Worm (Caenorhabditis elegans): ENCODE data around the gene K08E5.1.

The K08E5.1 gene

ce11 chrIII:10118818-10119217 lies 27.8 kb downstream of the K08E5.1 start, which contains the start of gene ZK1128.3:
ZK1128.3 (minus strand) TSS chrIII:10118918.
- no peak for TF ChIP-seq pag-3 (tag; optimal IDR thresholded peaks at IDR 0.05; ENCODE audit: borderline replicate concordance, insufficient read depth)
- TF ChIP-seq nhr-77 (tag; optimal IDR thresholded peaks at IDR 0.05) = no peak
- TF ChIP-seq ama-1 (optimal IDR thresholded peaks at IDR 0.05) = no peak
- TF ChIP-seq mdl-1 (tag; optimal IDR thresholded peaks at IDR 0.05) = no peak
- no peak for TF ChIP-seq nhr-20 (tag; optimal IDR thresholded peaks at IDR 0.05)
- no peak for TF ChIP-seq ces-1 (GFP tag; optimal IDR thresholded peaks at IDR 0.05)
- TF ChIP-seq tlp-1 (tag; optimal IDR thresholded peaks at IDR 0.05) = no peak
- no peak for TF ChIP-seq skn-1 (tag; optimal IDR thresholded peaks at IDR 0.05)
- no peak for TF ChIP-seq pqm-1 (tag; optimal IDR thresholded peaks at IDR 0.05)
- no peak for TF ChIP-seq F16B12.6 (tag; optimal IDR thresholded peaks at IDR 0.05)
- TF ChIP-seq isw-1 (GFP tag; IDR thresholded peaks at IDR 0.05) = no peak
- TF ChIP-seq C34B4.2 (tag; optimal IDR thresholded peaks at IDR 0.05) = no peak
- TF ChIP-seq snpc-4 (tag; optimal IDR thresholded peaks at IDR 0.05) = no peak
- no peak for TF ChIP-seq elt-2 (tag; optimal IDR thresholded peaks at IDR 0.05)
- TF ChIP-seq unc-62 (GFP tag; optimal IDR thresholded peaks at IDR 0.05) = no peak
- TF ChIP-seq C16A3.4 (tag; optimal IDR thresholded peaks at IDR 0.05) = no peak
- TF ChIP-seq hlh-17 (GFP tag; optimal IDR thresholded peaks at IDR 0.05; ENCODE audit: borderline replicate concordance) = no peak
- TF ChIP-seq zip-4 (GFP tag; optimal IDR thresholded peaks at IDR 0.05) = no peak
- no peak for TF ChIP-seq xbp-1 (tag; optimal IDR thresholded peaks at IDR 0.05)
- TF ChIP-seq aha-1 (tag; optimal IDR thresholded peaks at IDR 0.05) = no peak

DNA sequence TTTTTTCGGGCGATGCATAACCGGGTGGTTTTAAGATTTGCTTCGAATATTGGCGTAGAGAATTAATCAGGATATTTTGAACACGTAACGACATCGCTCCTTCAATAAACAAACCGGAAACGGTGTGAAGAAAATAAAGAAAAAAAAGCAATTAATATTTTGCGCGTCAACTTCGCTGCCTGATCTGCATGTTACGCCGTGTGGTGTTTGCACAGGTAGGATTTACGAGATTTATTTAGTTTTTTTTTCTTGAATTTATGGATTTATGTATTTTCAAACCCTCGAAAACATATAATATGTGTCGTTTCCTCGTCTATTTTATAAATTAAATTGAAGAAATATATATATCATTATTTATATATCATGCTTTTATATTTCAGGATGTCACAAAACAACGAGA lies 31.9 kb downstream of the K08E5.1 start, which contains the start of the genes ZK1128.1 and mett-10:
ZK1128.1 (minus strand) TSS at position 99 of the 400 bp plus-strand sequence.
mett-10 (plus strand) TSS at position 375 of the 400 bp plus-strand sequence.
- TF ChIP-seq tbx-2 (tag; optimal IDR thresholded peaks at IDR 0.05) (no peak), ceh-63 (GFP tag; optimal IDR thresholded peaks at IDR 0.05) (no peak), pag-3 (tag; optimal IDR thresholded peaks at IDR 0.05; ENCODE audit: borderline replicate concordance, insufficient read depth) (no peak), unc-98 (GFP tag; IDR thresholded peaks at IDR 0.05) (no peak), fos-1 (tag; optimal IDR thresholded peaks at IDR 0.05) (no peak), hlh-4 (tag; optimal IDR thresholded peaks at IDR 0.05) (no peak), efl-3 (GFP tag; optimal IDR thresholded peaks at IDR 0.05) (no peak), pqm-1 (tag; optimal IDR thresholded peaks at IDR 0.05) (no peak), mab-9 (GFP tag; IDR thresholded peaks at IDR 0.05) (no peak), nhr-12 (tag; optimal IDR thresholded peaks at IDR 0.05) (no peak), nhr-77 (tag; optimal IDR thresholded peaks at IDR 0.05) (no peak), nhr-237 (tag; optimal IDR thresholded peaks at IDR 0.05) (no peak), snu-23 (GFP tag; optimal IDR thresholded peaks at IDR 0.05) (peak; percentile 46), nhr-11 (tag; optimal IDR thresholded peaks at IDR 0.05) (no peak), ama-1 (optimal IDR thresholded peaks at IDR 0.05) (no peak), egl-27 (tag; optimal IDR thresholded peaks at IDR 0.05) (no peak), grh-1 (GFP tag; IDR thresholded peaks at IDR 0.05) (no peak), C16A3.4 (tag; optimal IDR thresholded peaks at IDR 0.05) (no peak), lir-3 (tag; optimal IDR thresholded peaks at IDR 0.05; ENCODE audit: poor library complexity) (no peak), zag-1 (tag; optimal IDR thresholded peaks at IDR 0.05) (no peak), ceh-8 (GFP tag; optimal IDR thresholded peaks at IDR 0.05) (no peak), tlp-1 (tag; optimal IDR thresholded peaks at IDR 0.05) (no peak), nhr-28 (tag; optimal IDR thresholded peaks at IDR 0.05) (no peak), nhr-47 (tag; optimal IDR thresholded peaks at IDR 0.05) (peak; percentile 31), fkh-4 (tag; optimal IDR thresholded peaks at IDR 0.05; ENCODE audit: borderline replicate concordance) (no peak), ceh-82 (tag; optimal IDR thresholded peaks at IDR 0.05) (peak in 1 of 3 experiments; percentile 17), alr-1 (tag; optimal IDR thresholded peaks at IDR 0.05; ENCODE audit: borderline replicate concordance) (no peak), ztf-4 (tag; optimal IDR thresholded peaks at IDR 0.05) (no peak), nhr-76 (tag; optimal IDR thresholded peaks at IDR 0.05) (no peak), vab-15 (tag; optimal IDR thresholded peaks at IDR 0.05) (peak; percentile 19), sox-4 (tag; optimal IDR thresholded peaks at IDR 0.05) (no peak), nhr-19 (GFP tag; conservative IDR thresholded peaks at IDR 0.05) (no peak), elt-3 (tag; optimal IDR thresholded peaks at IDR 0.05) (no peak), efl-1 (optimal IDR thresholded peaks at IDR 0.05) (peak; percentile 39 to 48), efl-1 (GFP tag; optimal IDR thresholded peaks at IDR 0.05 in 1 of 2) (peak; percentile 62 to 94), jun-1 (tag; optimal IDR thresholded peaks at IDR 0.05) (no peak), rnt-1 (tag; optimal IDR thresholded peaks at IDR 0.05) (peak; percentile 17), sup-37 (GFP tag; optimal IDR thresholded peaks at IDR 0.05) (no peak)

Data from whole organism, L1 larva.